Fruit fly (Drosophila melanogaster): ENCODE results near the gene fy.

The fy gene

DNA sequence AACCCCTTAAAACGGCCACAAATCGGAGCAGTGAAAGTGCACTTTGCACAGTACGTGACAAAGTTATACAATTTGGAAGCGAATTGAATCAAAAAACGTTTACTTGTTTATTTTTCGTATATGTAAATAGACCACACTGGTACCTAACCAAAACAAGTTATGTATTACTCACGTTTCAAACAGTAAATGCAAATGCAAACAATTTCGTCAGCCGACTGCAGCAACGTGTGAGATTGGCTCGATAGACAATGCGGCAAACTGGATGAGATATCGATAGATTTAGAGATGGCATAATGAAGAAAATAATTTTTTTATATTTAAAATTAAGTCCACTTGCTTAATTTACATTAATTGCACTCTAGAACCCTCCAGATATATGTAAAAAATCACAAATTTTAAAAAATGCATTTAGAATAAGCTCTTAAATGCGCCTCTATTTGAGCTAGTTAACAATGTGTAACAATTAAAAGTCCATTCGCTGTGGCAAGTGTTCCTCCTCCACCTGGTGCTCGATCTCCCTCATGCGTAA is 21.5 kb downstream of the fy start, which contains the start of gene AlaRS (continued):
- TF ChIP-seq CG17186 (GFP tag; optimal IDR thresholded peaks at IDR 0.05) (no peak), CG7372 (GFP tag; IDR thresholded peaks at IDR 0.05) (no peak), CG34224 (GFP tag; IDR thresholded peaks at IDR 0.05; ENCODE audit: partially characterized antibody) (peak; percentile 61), CG4328 (GFP tag; optimal IDR thresholded peaks at IDR 0.05) (peak; percentile 27), CG33213 (GFP tag; optimal IDR thresholded peaks at IDR 0.05) (no peak), BEAF-32 (GFP tag; optimal IDR thresholded peaks at IDR 0.05) (peak; percentile 70), nmo (GFP tag; optimal IDR thresholded peaks at IDR 0.05) (peak; percentile 41), NfI (GFP tag; optimal IDR thresholded peaks at IDR 0.05) (peak; percentile 4), D19B (GFP tag; optimal IDR thresholded peaks at IDR 0.05) (no peak), gsb (GFP tag; IDR thresholded peaks at IDR 0.05) (no peak), toy (GFP tag; IDR thresholded peaks at IDR 0.05) (no peak), CG13296 (GFP tag; optimal IDR thresholded peaks at IDR 0.05) (peak; percentile 50), YL-1 (GFP tag; optimal IDR thresholded peaks at IDR 0.05) (peak; percentile 83), ro (GFP tag; IDR thresholded peaks at IDR 0.05) (no peak), E2f2 (GFP tag; IDR thresholded peaks at IDR 0.05) (peak; percentile 53; the same call in 1 of the 2 replicates), gt (GFP tag; IDR thresholded peaks at IDR 0.05) (no peak), zen (tag; optimal IDR thresholded peaks at IDR 0.05) (peak; percentile 25), Ets97D (GFP tag; optimal IDR thresholded peaks at IDR 0.05) (peak; percentile 10), Aef1 (GFP tag; IDR thresholded peaks at IDR 0.05) (no peak), CG17385 (GFP tag; optimal IDR thresholded peaks at IDR 0.05) (peak; percentile 37), CG14667 (GFP tag; IDR thresholded peaks at IDR 0.05) (no peak), pita (GFP tag; optimal IDR thresholded peaks at IDR 0.05) (no peak), Fer3 (tag; optimal IDR thresholded peaks at IDR 0.05) (peak; percentile 12), pzg (GFP tag; optimal IDR thresholded peaks at IDR 0.05) (peak; percentile 36), Xrp1 (GFP tag; IDR thresholded peaks at IDR 0.05) (peak; percentile 60; the same call in 1 of the 2 replicates), Dp (GFP tag; optimal IDR thresholded peaks at IDR 0.05) (peak; percentile 24), Ravus (GFP tag; IDR thresholded peaks at IDR 0.05) (no peak), CG7357 (GFP tag; IDR thresholded peaks at IDR 0.05) (no peak), nerfin-2 (GFP tag; IDR thresholded peaks at IDR 0.05; ENCODE audit: partially characterized antibody) (peak; percentile 36; the same call in 1 of the 2 replicates), Sox102F (GFP tag; optimal IDR thresholded peaks at IDR 0.05) (peak; percentile 31), Dek (tag; optimal IDR thresholded peaks at IDR 0.05) (no peak), Gsc (GFP tag; IDR thresholded peaks at IDR 0.05) (no peak), sd (tag; optimal IDR thresholded peaks at IDR 0.05) (no peak), cwo (GFP tag; optimal IDR thresholded peaks at IDR 0.05) (peak; percentile 44), peb (GFP tag; IDR thresholded peaks at IDR 0.05) (no peak), CG6765 (GFP tag; optimal IDR thresholded peaks at IDR 0.05) (no peak), repo (GFP tag; optimal IDR thresholded peaks at IDR 0.05) (no peak), Six4 (GFP tag; optimal IDR thresholded peaks at IDR 0.05) (peak; percentile 18), CG17328 (GFP tag; IDR thresholded peaks at IDR 0.05) (peak; percentile 23; the same call in 1 of the 2 replicates), shn (GFP tag; optimal IDR thresholded peaks at IDR 0.05) (no peak), org-1 (GFP tag; optimal IDR thresholded peaks at IDR 0.05) (no peak), D19A (tag; optimal IDR thresholded peaks at IDR 0.05) (peak; percentile 19), Kr (GFP tag; optimal IDR thresholded peaks at IDR 0.05) (no peak), gem (tag; optimal IDR thresholded peaks at IDR 0.05) (peak; percentile 70), CG8924 (tag; optimal IDR thresholded peaks at IDR 0.05) (peak; percentile 28), NFAT (GFP tag; IDR thresholded peaks at IDR 0.05) (no peak), prd (optimal IDR thresholded peaks at IDR 0.05) (no peak), prd (GFP tag; IDR thresholded peaks at IDR 0.05) (0 out of 3 replicates have a peak, but pooled peaks have one; percentile 7), sens (GFP tag) (peak; percentile 88), CG42726 (GFP tag; IDR thresholded peaks at IDR 0.05; ENCODE audit: partially characterized antibody) (no peak), sim (GFP tag; IDR thresholded peaks at IDR 0.05) (no peak)
